Worm (Caenorhabditis elegans): ENCODE measurements around the gene gars-1.

DNA sequence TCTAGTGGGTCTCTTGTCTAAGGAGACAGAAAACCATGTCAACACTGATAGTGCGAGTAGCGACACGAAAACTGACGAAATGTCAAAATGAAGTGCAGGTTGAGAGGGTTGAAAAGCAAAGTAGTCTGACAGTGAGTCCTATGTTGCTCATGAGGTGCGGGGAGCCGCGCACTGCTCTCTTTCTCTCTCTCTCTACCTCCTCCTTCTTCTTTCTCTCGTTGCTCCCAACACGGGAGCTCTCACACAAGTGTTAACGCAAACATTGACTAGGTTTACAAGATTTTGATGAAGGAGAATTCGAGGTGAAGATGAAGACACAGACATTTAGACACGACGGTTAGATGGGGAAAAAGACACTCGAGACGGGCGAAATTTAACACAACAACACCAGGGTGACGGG lies 34.2 kb downstream of the gars-1 start:
- TF ChIP-seq lsy-2 (tag; optimal IDR thresholded peaks at IDR 0.05) = peak in 1 of 2 experiments; percentile 23
- no peak for TF ChIP-seq nhr-12 (tag; optimal IDR thresholded peaks at IDR 0.05)
- TF ChIP-seq ets-5 (GFP tag; IDR thresholded peaks at IDR 0.05) = no peak
- no peak for TF ChIP-seq Y116A8C.19 (tag; optimal IDR thresholded peaks at IDR 0.05; ENCODE audit: borderline replicate concordance)
- TF ChIP-seq lin-39 (tag; optimal IDR thresholded peaks at IDR 0.05) = no peak
- no peak for TF ChIP-seq nhr-11 (tag; optimal IDR thresholded peaks at IDR 0.05)
- no peak for TF ChIP-seq unc-130 (tag; optimal IDR thresholded peaks at IDR 0.05)
- TF ChIP-seq nhr-76 (tag; optimal IDR thresholded peaks at IDR 0.05) = no peak
- TF ChIP-seq efl-3 (GFP tag; optimal IDR thresholded peaks at IDR 0.05) = no peak
- no peak for TF ChIP-seq xbp-1 (tag; optimal IDR thresholded peaks at IDR 0.05)
